Worm (Caenorhabditis elegans): ENCODE results near the gene M163.10.

Gene M163.10

DNA sequence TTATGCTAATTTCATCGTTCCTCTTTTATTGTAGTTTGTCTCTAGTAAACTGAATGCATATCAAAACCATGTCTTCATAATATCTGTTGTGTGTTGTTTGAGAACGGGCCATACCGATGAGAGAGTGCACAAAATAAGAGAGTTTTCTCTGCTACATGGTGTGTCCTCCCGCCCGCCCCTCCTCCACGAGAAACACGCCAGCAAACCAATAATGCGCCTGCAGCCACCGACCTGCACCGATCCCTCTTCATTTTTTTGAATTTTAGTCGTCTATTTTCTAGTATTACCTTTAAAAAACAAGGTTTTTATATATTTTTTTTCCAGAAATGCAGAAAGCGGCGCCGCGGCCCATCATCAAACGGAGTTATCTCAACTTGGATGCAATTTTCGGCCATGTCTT lies 9.5 kb downstream of the M163.10 start, which contains the start of gene gfi-3 (continued):
- TF ChIP-seq unc-86 (tag; optimal IDR thresholded peaks at IDR 0.05) (peak; percentile 40), pax-1 (tag; optimal IDR thresholded peaks at IDR 0.05) (no peak), unc-42 (tag; optimal IDR thresholded peaks at IDR 0.05) (peak; percentile 27), dmd-4 (tag; optimal IDR thresholded peaks at IDR 0.05; ENCODE audit: borderline replicate concordance) (peak; percentile 36), gmeb-2 (tag; optimal IDR thresholded peaks at IDR 0.05) (peak; percentile 26), nfya-1 (tag; optimal IDR thresholded peaks at IDR 0.05) (peak; percentile 72)

DNA sequence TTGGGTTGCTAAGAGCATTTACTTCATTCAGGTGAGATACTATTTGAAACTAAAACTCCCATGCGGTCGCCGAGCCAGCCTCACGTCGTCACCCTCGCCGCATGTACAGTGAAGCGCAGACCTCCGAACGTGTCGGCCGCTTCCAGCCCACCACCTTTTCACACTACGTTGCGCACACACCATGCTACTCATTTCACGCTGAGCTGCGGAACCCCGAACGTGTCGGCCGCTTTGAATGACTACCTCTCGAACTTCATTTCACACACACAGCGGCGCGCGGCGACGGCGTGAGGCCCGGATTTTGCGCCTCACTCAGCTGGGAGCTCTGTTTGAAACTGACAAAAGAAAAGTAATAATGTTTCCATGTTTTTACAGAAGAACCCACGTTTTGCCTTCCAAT lies 10.8 kb downstream of the M163.10 start:
- no peak for TF ChIP-seq zip-5 (tag; optimal IDR thresholded peaks at IDR 0.05)
- no peak for TF ChIP-seq pha-2 (tag; optimal IDR thresholded peaks at IDR 0.05)

DNA sequence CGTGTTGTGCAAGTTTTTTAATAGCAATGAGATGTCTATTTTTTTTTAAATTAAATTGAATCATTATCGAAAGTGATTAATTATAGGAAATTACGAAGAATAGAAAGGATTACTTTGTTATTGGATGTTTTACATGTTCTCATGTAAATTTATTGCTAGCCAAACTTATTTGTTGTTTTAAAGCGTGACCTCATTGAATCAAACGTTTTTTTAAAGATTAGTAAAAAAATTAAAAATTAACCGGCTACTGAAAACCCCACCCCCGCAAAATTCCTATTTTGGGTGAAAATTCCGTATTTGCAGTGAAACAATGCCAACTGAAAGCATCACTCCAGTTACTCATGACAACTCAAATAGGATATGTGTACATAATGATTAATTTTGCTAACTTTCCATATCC lies 14.0 kb downstream of the M163.10 start, which contains the start of gene M163.8:
Gene M163.8 (plus strand): TSS at position 301 of the 400 bp plus-strand sequence.
- TF ChIP-seq tbx-7 (tag; optimal IDR thresholded peaks at IDR 0.05) (no peak), eyg-1 (tag; optimal IDR thresholded peaks at IDR 0.05) (no peak), sdc-2 (tag; optimal IDR thresholded peaks at IDR 0.05) (no peak)

DNA sequence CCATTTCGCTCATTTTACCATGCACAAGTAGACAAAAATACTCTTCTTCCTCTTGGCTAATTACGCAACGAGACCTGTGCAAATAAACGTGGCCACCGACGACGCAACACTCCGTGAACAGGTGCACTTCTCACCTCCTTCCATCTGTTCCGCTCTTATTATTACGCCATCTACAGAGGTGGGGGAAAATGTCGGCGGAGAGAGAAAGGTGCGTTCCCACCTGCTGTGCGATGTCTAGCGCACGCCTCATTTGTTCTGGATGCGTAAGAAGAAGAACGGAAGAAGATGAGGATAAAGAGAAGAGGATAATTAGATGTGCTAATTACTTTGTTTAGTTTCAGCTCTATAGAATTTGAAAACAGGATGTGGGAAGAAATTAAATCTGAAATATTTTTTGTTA lies 15.7 kb downstream of the M163.10 start:
- TF ChIP-seq lim-6 (tag; optimal IDR thresholded peaks at IDR 0.05) (no peak), dve-1 (tag; optimal IDR thresholded peaks at IDR 0.05) (no peak), ref-2 (tag; optimal IDR thresholded peaks at IDR 0.05) (peak; percentile 84), ztf-16 (tag; optimal IDR thresholded peaks at IDR 0.05) (peak; percentile 11), sox-2 (GFP tag; IDR thresholded peaks at IDR 0.05) (0 out of 2 replicates have a peak, but pooled peaks have one; percentile 7), nfya-1 (tag; optimal IDR thresholded peaks at IDR 0.05) (peak; percentile 28), sdc-2 (tag; optimal IDR thresholded peaks at IDR 0.05) (peak; percentile 61), hlh-30 (tag; optimal IDR thresholded peaks at IDR 0.05; ENCODE audit: insufficient read depth) (no peak), ceh-31 (tag; optimal IDR thresholded peaks at IDR 0.05) (peak; percentile 76), tbx-2 (tag; optimal IDR thresholded peaks at IDR 0.05) (peak; percentile 94), elt-2 (tag; optimal IDR thresholded peaks at IDR 0.05) (peak; percentile 7)

DNA sequence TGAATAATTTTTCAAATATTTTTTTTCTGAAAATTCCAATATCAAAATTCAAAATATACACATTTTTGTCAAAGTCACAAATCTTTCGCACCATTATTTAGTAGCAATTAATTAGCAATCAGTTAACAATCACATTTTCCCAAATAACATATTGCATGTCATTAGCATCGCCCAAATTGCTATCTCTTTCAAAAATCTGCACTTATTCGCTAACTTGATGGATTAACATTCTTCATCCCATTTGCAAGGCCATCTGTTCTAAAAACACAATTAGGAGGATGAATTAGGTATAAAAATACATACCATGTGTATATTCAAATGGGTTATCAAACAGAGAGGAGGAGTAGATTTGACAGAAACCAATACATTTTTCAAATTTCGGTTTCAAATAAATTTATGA lies 16.5 kb downstream of the M163.10 start:
- TF ChIP-seq pha-4 (tag; optimal IDR thresholded peaks at IDR 0.05) (no peak), unc-42 (tag; optimal IDR thresholded peaks at IDR 0.05) (peak; percentile 49)

DNA sequence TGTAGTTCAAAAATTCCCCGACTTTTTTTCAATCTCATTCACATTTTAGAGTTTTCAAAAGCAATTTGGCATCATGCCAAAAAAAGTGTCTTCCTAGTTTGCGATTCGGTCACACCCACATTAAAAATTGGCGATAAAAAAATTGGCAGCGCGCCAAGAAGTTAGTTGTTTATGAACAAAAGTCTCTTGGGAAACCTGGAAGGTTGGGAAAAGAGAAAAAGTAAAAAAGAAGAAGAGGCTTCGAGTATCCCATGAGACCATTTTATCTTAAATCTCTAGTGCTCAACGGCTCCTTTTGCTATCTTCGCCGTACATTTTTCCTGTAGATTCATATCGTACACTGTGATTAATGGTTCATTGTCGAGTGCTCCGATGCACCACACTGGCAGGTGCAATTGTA lies 17.0 kb downstream of the M163.10 start:
- TF ChIP-seq ceh-34 (tag; optimal IDR thresholded peaks at IDR 0.05) (no peak), elt-4 (tag; optimal IDR thresholded peaks at IDR 0.05) (no peak), pha-4 (tag; optimal IDR thresholded peaks at IDR 0.05) (no peak), nhr-232 (tag; optimal IDR thresholded peaks at IDR 0.05) (no peak), hlh-6 (tag; optimal IDR thresholded peaks at IDR 0.05) (no peak), dmd-4 (tag; optimal IDR thresholded peaks at IDR 0.05; ENCODE audit: borderline replicate concordance) (no peak), unc-3 (GFP tag; conservative IDR thresholded peaks at IDR 0.05) (no peak), unc-3 (tag; optimal IDR thresholded peaks at IDR 0.05) (no peak), C38D4.7 (GFP tag; optimal IDR thresholded peaks at IDR 0.05) (no peak), ceh-30 (tag; optimal IDR thresholded peaks at IDR 0.05) (no peak), eyg-1 (tag; optimal IDR thresholded peaks at IDR 0.05) (no peak), lin-11 (tag; optimal IDR thresholded peaks at IDR 0.05) (no peak), fax-1 (tag; optimal IDR thresholded peaks at IDR 0.05) (no peak), ets-4 (tag; optimal IDR thresholded peaks at IDR 0.05) (no peak), dve-1 (tag; optimal IDR thresholded peaks at IDR 0.05) (no peak), F13H6.1 (tag; optimal IDR thresholded peaks at IDR 0.05) (no peak)
